Worm (Caenorhabditis elegans) whole organism, mixed stage, embryonic: Measurements from ENCODE around the gene pdfr-1.

Experiments used
- nhr-28 ChIP-seq: fragments of 150-350 bp; optimal IDR thresholded peaks from 2 replicates; lab custom pipeline; 2014; ENCODE audit warnings: missing biosample characterization, missing genetic modification characterization
- tbx-8 ChIP-seq: fragments of 200-800 bp; sonication (Bioruptor generic); optimal IDR thresholded peaks from 2 replicates; lab custom pipeline; 2018; ENCODE audit warnings: mild to moderate bottlenecking, missing genetic modification characterization, moderate library complexity, missing compliant biosample characterization
- unc-62 ChIP-seq: fragments of 150-350 bp; optimal IDR thresholded peaks from 2 replicates; lab custom pipeline; 2014; ENCODE audit warnings: missing biosample characterization, missing genetic modification reagents, missing genetic modification characterization
- ztf-11 ChIP-seq: fragments of 150-350 bp; optimal IDR thresholded peaks from 2 replicates; lab custom pipeline; 2014; ENCODE audit warnings: missing biosample characterization, missing genetic modification characterization

DNA sequence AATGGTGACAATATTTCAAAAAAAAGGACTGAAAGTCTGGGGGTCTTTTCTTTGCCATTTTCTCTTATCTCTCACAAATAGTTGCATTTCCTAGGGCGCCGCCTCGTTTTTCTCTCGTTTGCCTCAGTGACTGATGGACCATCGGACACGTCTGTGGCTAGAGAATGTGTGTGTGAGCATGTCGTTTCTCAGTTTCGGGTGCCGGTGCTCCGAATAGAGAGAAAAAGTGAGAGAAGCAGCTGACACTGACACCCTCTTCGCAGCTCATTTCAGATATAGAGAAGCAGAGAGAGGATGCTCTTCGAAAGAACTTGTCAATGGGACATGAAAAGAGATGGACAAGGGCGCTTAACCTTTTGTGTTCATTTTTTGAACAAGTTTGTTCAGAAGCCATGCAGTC, 3.9 kb upstream of the pdfr-1 start:
- TF ChIP-seq nhr-28 (tag; lab: Kevin White, UChicago), result no peak
- peak; percentile 66 for TF ChIP-seq unc-62 (GFP tag; lab: Kevin White, UChicago)
- no peak for TF ChIP-seq tbx-8 (GFP tag; lab: Kevin White, UChicago)
- TF ChIP-seq ztf-11 (tag; lab: Kevin White, UChicago), result no peak
